Comparison of ENCODE assay signal across 1 fruit fly cellular context in the genomic region with DNA sequence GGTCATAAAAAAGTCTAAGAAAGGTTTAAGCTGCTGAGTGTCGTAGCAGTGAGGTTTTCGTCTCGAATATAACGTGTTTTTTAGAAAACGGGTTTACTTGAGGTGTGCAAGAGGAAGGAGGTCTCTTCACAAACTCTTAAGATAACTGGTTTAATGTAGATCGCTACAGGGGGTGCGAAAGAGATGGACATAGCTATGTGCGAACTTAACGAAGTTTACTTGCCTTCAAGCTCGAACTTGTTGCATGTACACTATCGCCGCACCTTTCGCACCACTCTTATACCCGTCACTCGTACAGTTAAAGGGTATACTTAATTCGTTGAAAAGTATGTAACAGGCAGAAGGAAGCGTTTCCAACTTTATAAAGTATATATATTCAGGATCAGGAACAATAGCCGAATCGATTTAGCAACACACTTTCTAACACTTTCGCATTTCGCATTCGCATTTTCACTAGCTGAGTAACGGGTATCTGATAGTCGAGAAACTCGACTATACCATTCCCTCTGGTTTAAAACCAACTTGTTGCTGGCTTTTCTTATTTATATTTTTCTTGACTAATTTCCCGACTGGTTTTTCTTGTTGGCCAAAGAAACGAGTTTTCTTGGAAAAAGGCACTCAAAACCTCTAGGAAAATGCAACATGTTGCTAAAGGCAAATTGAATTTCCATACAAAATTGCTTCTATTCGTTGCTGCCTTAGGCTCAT.
TF ChIP-seq lines count a peak whose summit lies in the region.

No protein-coding gene starts in this region.

TF ChIP-seq in whole organism, embryonic, 481 proteins besides CTCF, POLR2A, EP300 and RAD21 (continued from another document and continues in another):
- TF ChIP-seq CG1792 (GFP tag; optimal IDR thresholded peaks at IDR 0.05; lab: Kevin White, UChicago), result peak; percentile 61
- no peak; the same call in 1 of the 2 replicates for TF ChIP-seq NFAT (GFP tag; IDR thresholded peaks at IDR 0.05; lab: Robert Waterston, UW)
- peak; percentile 49 for TF ChIP-seq CG1832 (GFP tag; optimal IDR thresholded peaks at IDR 0.05; lab: Kevin White, UChicago)
- TF ChIP-seq insv (GFP tag; optimal IDR thresholded peaks at IDR 0.05; lab: Kevin White, UChicago), result no peak
- peak; percentile 77 for TF ChIP-seq CG15696 (tag; optimal IDR thresholded peaks at IDR 0.05; lab: Kevin White, UChicago)
- TF ChIP-seq Sry-δ (GFP tag; optimal IDR thresholded peaks at IDR 0.05; lab: Kevin White, UChicago), result peak; percentile 27
- peak; percentile 26 for TF ChIP-seq CG12299 (tag; optimal IDR thresholded peaks at IDR 0.05; lab: Kevin White, UChicago)
- TF ChIP-seq CG12071 (GFP tag; optimal IDR thresholded peaks at IDR 0.05; lab: Kevin White, UChicago), result peak; percentile 70
- peak; percentile 37 for TF ChIP-seq CG7987 (GFP tag; optimal IDR thresholded peaks at IDR 0.05; lab: Kevin White, UChicago)
- peak; percentile 79 for TF ChIP-seq CG1529 (GFP tag; optimal IDR thresholded peaks at IDR 0.05; lab: Kevin White, UChicago)
- TF ChIP-seq CG6854 (GFP tag; optimal IDR thresholded peaks at IDR 0.05; lab: Kevin White, UChicago), result no peak
- peak; percentile 71 for TF ChIP-seq Ada2b (GFP tag; IDR thresholded peaks at IDR 0.05; lab: Robert Waterston, UW)
- peak; percentile 70 for TF ChIP-seq sqz (GFP tag; optimal IDR thresholded peaks at IDR 0.05; lab: Kevin White, UChicago)
- TF ChIP-seq gsb-n (tag; optimal IDR thresholded peaks at IDR 0.05; lab: Kevin White, UChicago), result peak; percentile 81
- no peak for TF ChIP-seq pzg (GFP tag; optimal IDR thresholded peaks at IDR 0.05; lab: Kevin White, UChicago)
- TF ChIP-seq fd3F (GFP tag; optimal IDR thresholded peaks at IDR 0.05; lab: Kevin White, UChicago), result peak; percentile 49
- TF ChIP-seq tx (GFP tag; optimal IDR thresholded peaks at IDR 0.05; lab: Kevin White, UChicago), result peak; percentile 67
- TF ChIP-seq CG9797 (GFP tag; optimal IDR thresholded peaks at IDR 0.05; lab: Kevin White, UChicago), result no peak
- TF ChIP-seq Fer2 (tag; optimal IDR thresholded peaks at IDR 0.05; lab: Kevin White, UChicago), result peak; percentile 27
- peak; percentile 24 for TF ChIP-seq trh (GFP tag; optimal IDR thresholded peaks at IDR 0.05; lab: Kevin White, UChicago)
- TF ChIP-seq Xrp1 (GFP tag; IDR thresholded peaks at IDR 0.05; lab: Robert Waterston, UW), result peak; percentile 94
- TF ChIP-seq CG15479 (GFP tag; optimal IDR thresholded peaks at IDR 0.05; lab: Kevin White, UChicago), result no peak
- TF ChIP-seq chm (GFP tag; IDR thresholded peaks at IDR 0.05; lab: Robert Waterston, UW), result peak; percentile 89
- TF ChIP-seq Trl (optimal IDR thresholded peaks at IDR 0.05; lab: Kevin White, UChicago), result no peak
- TF ChIP-seq Trl (GFP tag; optimal IDR thresholded peaks at IDR 0.05; lab: Kevin White, UChicago), result peak; percentile 80
- peak; percentile 17 for TF ChIP-seq CG10543 (GFP tag; optimal IDR thresholded peaks at IDR 0.05; lab: Kevin White, UChicago)
- TF ChIP-seq Hand (GFP tag; optimal IDR thresholded peaks at IDR 0.05; lab: Kevin White, UChicago), result no peak
- peak; percentile 52 for TF ChIP-seq CG7786 (GFP tag; optimal IDR thresholded peaks at IDR 0.05; lab: Kevin White, UChicago)
- TF ChIP-seq CG14441 (GFP tag; IDR thresholded peaks at IDR 0.05; lab: Robert Waterston, UW), result peak; percentile 83
- peak; percentile 87; the same call in 1 of the 2 replicates for TF ChIP-seq ttk (GFP tag; IDR thresholded peaks at IDR 0.05; lab: Robert Waterston, UW)
- peak; percentile 83 for TF ChIP-seq CG2202 (tag; optimal IDR thresholded peaks at IDR 0.05; lab: Kevin White, UChicago)
- TF ChIP-seq CG8089 (GFP tag; optimal IDR thresholded peaks at IDR 0.05; lab: Kevin White, UChicago), result peak; percentile 70
- peak; percentile 45; the same call in 1 of the 4 replicates for TF ChIP-seq Dll (GFP tag; IDR thresholded peaks at IDR 0.05; lab: Robert Waterston, UW; ENCODE audit: partially characterized antibody)
- TF ChIP-seq sim (GFP tag; IDR thresholded peaks at IDR 0.05; lab: Robert Waterston, UW), result peak; percentile 73; the same call in 1 of the 2 replicates
- peak; percentile 91 for TF ChIP-seq CG5953 (GFP tag; IDR thresholded peaks at IDR 0.05; lab: Robert Waterston, UW)
- TF ChIP-seq CG8944 (GFP tag; optimal IDR thresholded peaks at IDR 0.05; lab: Kevin White, UChicago), result peak; percentile 77
- peak in 1 of 3 experiments; percentile 75 for TF ChIP-seq Stat92E (GFP tag; optimal IDR thresholded peaks at IDR 0.05; lab: Kevin White, UChicago)
- peak; percentile 93 for TF ChIP-seq hb (GFP tag; IDR thresholded peaks at IDR 0.05; lab: Robert Waterston, UW; ENCODE audit: partially characterized antibody)
- no peak for TF ChIP-seq luna (GFP tag; optimal IDR thresholded peaks at IDR 0.05; lab: Kevin White, UChicago)
- TF ChIP-seq Dref (GFP tag; IDR thresholded peaks at IDR 0.05; lab: Robert Waterston, UW), result no peak
- peak; percentile 43 for TF ChIP-seq CG4617 (GFP tag; optimal IDR thresholded peaks at IDR 0.05; lab: Kevin White, UChicago; ENCODE audit: borderline replicate concordance)
- peak; percentile 74 for TF ChIP-seq CG33213 (GFP tag; optimal IDR thresholded peaks at IDR 0.05; lab: Kevin White, UChicago)
- peak; percentile 77 for TF ChIP-seq mam (GFP tag; optimal IDR thresholded peaks at IDR 0.05; lab: Kevin White, UChicago)
- TF ChIP-seq CG30403 (GFP tag; optimal IDR thresholded peaks at IDR 0.05; lab: Kevin White, UChicago), result peak; percentile 85
- no peak for TF ChIP-seq CG14965 (GFP tag; optimal IDR thresholded peaks at IDR 0.05; lab: Kevin White, UChicago; ENCODE audit: borderline replicate concordance)
- TF ChIP-seq CG12236 (GFP tag; optimal IDR thresholded peaks at IDR 0.05; lab: Kevin White, UChicago), result peak; percentile 69
- TF ChIP-seq H15 (GFP tag; IDR thresholded peaks at IDR 0.05; lab: Robert Waterston, UW), result peak; percentile 86
- peak; percentile 61 for TF ChIP-seq Dip3 (GFP tag; optimal IDR thresholded peaks at IDR 0.05; lab: Kevin White, UChicago)
- peak; percentile 66 for TF ChIP-seq fd64A (GFP tag; optimal IDR thresholded peaks at IDR 0.05; lab: Kevin White, UChicago)
- peak; percentile 90 for TF ChIP-seq dmrt99B (tag; optimal IDR thresholded peaks at IDR 0.05; lab: Kevin White, UChicago)
- peak; percentile 82 for TF ChIP-seq Gug (GFP tag; IDR thresholded peaks at IDR 0.05; lab: Robert Waterston, UW)
- TF ChIP-seq slou (GFP tag; optimal IDR thresholded peaks at IDR 0.05; lab: Kevin White, UChicago), result peak; percentile 41
- TF ChIP-seq lov (optimal IDR thresholded peaks at IDR 0.05; lab: Kevin White, UChicago), result no peak
- TF ChIP-seq lov (GFP tag; IDR thresholded peaks at IDR 0.05; lab: Robert Waterston, UW), result peak; percentile 86
- TF ChIP-seq Oaz (GFP tag; IDR thresholded peaks at IDR 0.05; lab: Robert Waterston, UW), result peak; percentile 72
- TF ChIP-seq CG4820 (GFP tag; optimal IDR thresholded peaks at IDR 0.05; lab: Kevin White, UChicago), result peak; percentile 85
- no peak; the same call in 1 of the 2 replicates for TF ChIP-seq sisA (GFP tag; IDR thresholded peaks at IDR 0.05; lab: Robert Waterston, UW)
- peak; percentile 72 for TF ChIP-seq CG4404 (GFP tag; IDR thresholded peaks at IDR 0.05; lab: Robert Waterston, UW)
- TF ChIP-seq Hsf (GFP tag; optimal IDR thresholded peaks at IDR 0.05; lab: Kevin White, UChicago), result peak; percentile 74
- peak; percentile 84 for TF ChIP-seq Chrac-16 (GFP tag; optimal IDR thresholded peaks at IDR 0.05; lab: Kevin White, UChicago)
- no peak for TF ChIP-seq HLHmδ (GFP tag; optimal IDR thresholded peaks at IDR 0.05; lab: Kevin White, UChicago)
- peak; percentile 80 for TF ChIP-seq Six4 (GFP tag; optimal IDR thresholded peaks at IDR 0.05; lab: Kevin White, UChicago)
- peak; percentile 85 for TF ChIP-seq HLH3B (GFP tag; IDR thresholded peaks at IDR 0.05; lab: Robert Waterston, UW)
- TF ChIP-seq CG4424 (GFP tag; optimal IDR thresholded peaks at IDR 0.05; lab: Kevin White, UChicago), result peak; percentile 84
- TF ChIP-seq twi (tag; optimal IDR thresholded peaks at IDR 0.05; lab: Kevin White, UChicago), result peak; percentile 75
- TF ChIP-seq D19B (GFP tag; optimal IDR thresholded peaks at IDR 0.05; lab: Kevin White, UChicago), result peak; percentile 90
- no peak for TF ChIP-seq Hey (tag; optimal IDR thresholded peaks at IDR 0.05; lab: Kevin White, UChicago)
- peak; percentile 33 for TF ChIP-seq CG17568 (GFP tag; optimal IDR thresholded peaks at IDR 0.05; lab: Kevin White, UChicago)
- peak; percentile 77 for TF ChIP-seq CG18476 (GFP tag; optimal IDR thresholded peaks at IDR 0.05; lab: Kevin White, UChicago)
- TF ChIP-seq CG17802 (tag; optimal IDR thresholded peaks at IDR 0.05; lab: Kevin White, UChicago), result peak; percentile 61
- TF ChIP-seq CG31365 (tag; optimal IDR thresholded peaks at IDR 0.05; lab: Kevin White, UChicago), result peak; percentile 16
- peak; percentile 18 for TF ChIP-seq CG10274 (GFP tag; optimal IDR thresholded peaks at IDR 0.05; lab: Kevin White, UChicago)
- peak; percentile 95 for TF ChIP-seq vvl (GFP tag; IDR thresholded peaks at IDR 0.05; lab: Robert Waterston, UW)
- TF ChIP-seq CG12659 (GFP tag; optimal IDR thresholded peaks at IDR 0.05; lab: Kevin White, UChicago), result peak; percentile 76
- TF ChIP-seq Hr78 (GFP tag; optimal IDR thresholded peaks at IDR 0.05; lab: Kevin White, UChicago), result no peak
- TF ChIP-seq Hr3 (GFP tag; optimal IDR thresholded peaks at IDR 0.05; lab: Kevin White, UChicago), result peak; percentile 76
- peak; percentile 76 for TF ChIP-seq Antp (GFP tag; optimal IDR thresholded peaks at IDR 0.05; lab: Kevin White, UChicago)
- peak; percentile 86 for TF ChIP-seq tgo (GFP tag; IDR thresholded peaks at IDR 0.05; lab: Robert Waterston, UW)
- TF ChIP-seq kay (GFP tag; optimal IDR thresholded peaks at IDR 0.05; lab: Kevin White, UChicago), result peak; percentile 32
- peak; percentile 84 for TF ChIP-seq grau (tag; optimal IDR thresholded peaks at IDR 0.05; lab: Kevin White, UChicago)
- TF ChIP-seq sr (GFP tag; IDR thresholded peaks at IDR 0.05; lab: Robert Waterston, UW), result peak; percentile 33; the same call in 1 of the 3 replicates
- TF ChIP-seq Max (GFP tag; optimal IDR thresholded peaks at IDR 0.05; lab: Kevin White, UChicago), result peak; percentile 67
- peak; percentile 64 for TF ChIP-seq Dek (tag; optimal IDR thresholded peaks at IDR 0.05; lab: Kevin White, UChicago)
- no peak; the same call in 1 of the 2 replicates for TF ChIP-seq rib (GFP tag; IDR thresholded peaks at IDR 0.05; lab: Robert Waterston, UW)
- TF ChIP-seq ERR (GFP tag; optimal IDR thresholded peaks at IDR 0.05; lab: Kevin White, UChicago), result peak; percentile 57
- peak; percentile 82 for TF ChIP-seq CG17385 (GFP tag; optimal IDR thresholded peaks at IDR 0.05; lab: Kevin White, UChicago)
- peak; percentile 28; the same call in 1 of the 2 replicates for TF ChIP-seq CkIIα-i1 (GFP tag; IDR thresholded peaks at IDR 0.05; lab: Robert Waterston, UW)
- peak; percentile 78 for TF ChIP-seq Side (GFP tag; optimal IDR thresholded peaks at IDR 0.05; lab: Kevin White, UChicago)
- no peak for TF ChIP-seq pfk (GFP tag; optimal IDR thresholded peaks at IDR 0.05; lab: Kevin White, UChicago)
- peak; percentile 53 for TF ChIP-seq kni (GFP tag; optimal IDR thresholded peaks at IDR 0.05; lab: Kevin White, UChicago)
- no peak for TF ChIP-seq B-H2 (GFP tag; optimal IDR thresholded peaks at IDR 0.05; lab: Kevin White, UChicago)
- peak; percentile 70 for TF ChIP-seq lilli (GFP tag; optimal IDR thresholded peaks at IDR 0.05; lab: Kevin White, UChicago)
- TF ChIP-seq bsh (GFP tag; optimal IDR thresholded peaks at IDR 0.05; lab: Kevin White, UChicago), result peak; percentile 86 to 92
- TF ChIP-seq Ets97D (GFP tag; optimal IDR thresholded peaks at IDR 0.05; lab: Kevin White, UChicago), result peak; percentile 42
- peak; percentile 78 for TF ChIP-seq onecut (GFP tag; IDR thresholded peaks at IDR 0.05; lab: Robert Waterston, UW)
- peak; percentile 24 for TF ChIP-seq p53 (GFP tag; optimal IDR thresholded peaks at IDR 0.05; lab: Kevin White, UChicago)
- TF ChIP-seq nmo (GFP tag; optimal IDR thresholded peaks at IDR 0.05; lab: Kevin White, UChicago), result peak; percentile 92
- TF ChIP-seq CG33557 (GFP tag; optimal IDR thresholded peaks at IDR 0.05; lab: Kevin White, UChicago), result peak; percentile 90
- peak; percentile 26 for TF ChIP-seq Fer1 (GFP tag; optimal IDR thresholded peaks at IDR 0.05; lab: Kevin White, UChicago)
- TF ChIP-seq knrl (GFP tag; IDR thresholded peaks at IDR 0.05; lab: Robert Waterston, UW; ENCODE audit: partially characterized antibody), result peak; percentile 56; the same call in 1 of the 3 replicates
- peak; percentile 55 for TF ChIP-seq CG13296 (GFP tag; optimal IDR thresholded peaks at IDR 0.05; lab: Kevin White, UChicago)
- peak; percentile 77 for TF ChIP-seq ind (GFP tag; optimal IDR thresholded peaks at IDR 0.05; lab: Kevin White, UChicago)
- peak; percentile 71 for TF ChIP-seq Atf3 (GFP tag; optimal IDR thresholded peaks at IDR 0.05; lab: Kevin White, UChicago)
- TF ChIP-seq MESR4 (GFP tag; optimal IDR thresholded peaks at IDR 0.05; lab: Kevin White, UChicago), result peak; percentile 5
- TF ChIP-seq CG34422 (GFP tag; IDR thresholded peaks at IDR 0.05; lab: Robert Waterston, UW), result peak; percentile 84
- TF ChIP-seq TFAM (GFP tag; optimal IDR thresholded peaks at IDR 0.05; lab: Kevin White, UChicago), result peak; percentile 54
- TF ChIP-seq CG12391 (tag; optimal IDR thresholded peaks at IDR 0.05; lab: Kevin White, UChicago), result peak; percentile 86
- peak; percentile 83 for TF ChIP-seq Atf6 (GFP tag; IDR thresholded peaks at IDR 0.05; lab: Robert Waterston, UW)
- TF ChIP-seq CG17186 (GFP tag; optimal IDR thresholded peaks at IDR 0.05; lab: Kevin White, UChicago), result no peak
- peak; percentile 58 for TF ChIP-seq CG10654 (GFP tag; optimal IDR thresholded peaks at IDR 0.05; lab: Kevin White, UChicago)
- peak; percentile 81 for TF ChIP-seq CG8290 (GFP tag; optimal IDR thresholded peaks at IDR 0.05; lab: Kevin White, UChicago)
- peak; percentile 76 to 84 for TF ChIP-seq CG8290 (tag; optimal IDR thresholded peaks at IDR 0.05; lab: Kevin White, UChicago)
- TF ChIP-seq tin (GFP tag; optimal IDR thresholded peaks at IDR 0.05; lab: Kevin White, UChicago), result peak; percentile 84
- peak; percentile 91 for TF ChIP-seq gce (GFP tag; IDR thresholded peaks at IDR 0.05; lab: Robert Waterston, UW)
- TF ChIP-seq Mrtf (GFP tag; IDR thresholded peaks at IDR 0.05; lab: Robert Waterston, UW), result peak; percentile 90
- peak; percentile 32 for TF ChIP-seq Neu2 (GFP tag; optimal IDR thresholded peaks at IDR 0.05; lab: Kevin White, UChicago; ENCODE audit: borderline replicate concordance)
- peak; percentile 83 for TF ChIP-seq CG32532 (GFP tag; IDR thresholded peaks at IDR 0.05; lab: Robert Waterston, UW)
- TF ChIP-seq Ptx1 (GFP tag; IDR thresholded peaks at IDR 0.05; lab: Robert Waterston, UW), result peak; percentile 89
- TF ChIP-seq CG11560 (tag; IDR thresholded peaks at IDR 0.05; lab: Robert Waterston, UW), result no peak; the same call in 2 of the 3 replicates
- peak; percentile 92 for TF ChIP-seq CG6791 (GFP tag; IDR thresholded peaks at IDR 0.05; lab: Robert Waterston, UW; ENCODE audit: partially characterized antibody)
- TF ChIP-seq Ets65A (GFP tag; lab: Kevin White, UChicago), result peak; percentile 96
